Fruit fly (Drosophila melanogaster): Measurements from ENCODE around the gene Dyro.

Gene Dyro

DNA sequence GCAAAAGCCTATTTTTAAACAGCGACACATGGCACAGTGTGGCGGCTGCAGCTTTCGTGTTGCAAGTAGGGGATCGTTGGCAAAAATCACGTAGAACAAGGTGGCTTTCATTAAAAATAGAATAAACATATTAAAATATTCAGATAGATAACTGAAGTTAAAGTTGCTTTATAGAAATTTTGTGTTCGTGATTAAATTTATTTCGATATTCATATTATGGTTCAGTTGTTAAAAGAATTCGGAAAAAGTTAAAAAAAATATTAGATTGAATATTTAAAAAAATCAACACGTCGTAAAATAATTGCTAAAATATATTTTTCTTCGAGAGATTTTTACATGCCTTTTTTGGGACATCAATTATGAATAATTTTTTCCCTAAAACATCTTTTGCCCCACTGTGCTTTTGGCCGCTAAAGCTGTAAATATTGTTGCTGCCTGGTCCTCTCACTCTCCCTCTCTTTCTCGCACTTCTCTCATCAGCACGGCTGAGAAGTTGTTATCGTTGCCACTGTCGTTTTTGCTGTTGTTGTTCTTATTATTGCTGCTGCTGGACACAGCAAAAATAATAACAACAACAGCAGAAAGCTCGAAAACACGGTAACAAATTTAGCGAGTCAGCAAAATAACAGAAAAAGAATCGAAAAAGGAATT, 556 bp upstream of the Dyro start (continued):
- TF ChIP-seq sima (GFP tag; optimal IDR thresholded peaks at IDR 0.05): no peak
- TF ChIP-seq CG10979 (tag; optimal IDR thresholded peaks at IDR 0.05): peak; percentile 93
- TF ChIP-seq CG10267 (tag; optimal IDR thresholded peaks at IDR 0.05): peak; percentile 84
- peak; percentile 74 for TF ChIP-seq ttk (GFP tag; IDR thresholded peaks at IDR 0.05)
- no peak for TF ChIP-seq CkIIα-i1 (GFP tag; IDR thresholded peaks at IDR 0.05)
- TF ChIP-seq CG7839 (tag; optimal IDR thresholded peaks at IDR 0.05): peak; percentile 94
- TF ChIP-seq Deaf1 (tag; optimal IDR thresholded peaks at IDR 0.05): no peak
- TF ChIP-seq CG14965 (GFP tag; optimal IDR thresholded peaks at IDR 0.05; ENCODE audit: borderline replicate concordance): no peak
- TF ChIP-seq CG11247 (GFP tag; IDR thresholded peaks at IDR 0.05): peak; percentile 75
- peak; percentile 43 for TF ChIP-seq CG15696 (tag; optimal IDR thresholded peaks at IDR 0.05)
- TF ChIP-seq CG17612 (GFP tag; IDR thresholded peaks at IDR 0.05): no peak
- TF ChIP-seq CG2202 (tag; optimal IDR thresholded peaks at IDR 0.05): peak; percentile 69
- TF ChIP-seq CG7372 (GFP tag; IDR thresholded peaks at IDR 0.05): peak; percentile 79
- TF ChIP-seq CG6765 (GFP tag; optimal IDR thresholded peaks at IDR 0.05): peak; percentile 91
- peak in 1 of 2 experiments; percentile 94 for TF ChIP-seq eve (GFP tag; optimal IDR thresholded peaks at IDR 0.05)
- TF ChIP-seq CG7928 (GFP tag; optimal IDR thresholded peaks at IDR 0.05): peak; percentile 31
- TF ChIP-seq CG16815 (GFP tag; optimal IDR thresholded peaks at IDR 0.05): peak; percentile 90
- no peak for TF ChIP-seq yki (optimal IDR thresholded peaks at IDR 0.05)
- TF ChIP-seq Pdp1 (GFP tag; optimal IDR thresholded peaks at IDR 0.05): peak; percentile 57 to 85
- TF ChIP-seq gce (GFP tag; IDR thresholded peaks at IDR 0.05): peak; percentile 53; the same call in 1 of the 3 replicates
- TF ChIP-seq Nf-YC (tag; optimal IDR thresholded peaks at IDR 0.05): peak; percentile 79
- TF ChIP-seq CG1647 (GFP tag; optimal IDR thresholded peaks at IDR 0.05): peak; percentile 37
- peak; percentile 72 for TF ChIP-seq CG3847 (GFP tag; IDR thresholded peaks at IDR 0.05)
- TF ChIP-seq Six4 (GFP tag; optimal IDR thresholded peaks at IDR 0.05): peak; percentile 87
- peak; percentile 71 for TF ChIP-seq Spps (tag; optimal IDR thresholded peaks at IDR 0.05)
- TF ChIP-seq CG6254 (GFP tag; optimal IDR thresholded peaks at IDR 0.05): peak; percentile 85
- no peak; the same call in 1 of the 2 replicates for TF ChIP-seq Dip2 (GFP tag; IDR thresholded peaks at IDR 0.05)
- peak; percentile 90 for TF ChIP-seq org-1 (GFP tag; optimal IDR thresholded peaks at IDR 0.05)
- TF ChIP-seq Hey (tag; optimal IDR thresholded peaks at IDR 0.05): no peak
- TF ChIP-seq CG2889 (GFP tag; IDR thresholded peaks at IDR 0.05): peak; percentile 21; the same call in 1 of the 3 replicates
- no peak for TF ChIP-seq h (optimal IDR thresholded peaks at IDR 0.05)
- peak; percentile 93 for TF ChIP-seq grau (tag; optimal IDR thresholded peaks at IDR 0.05)
- no peak for TF ChIP-seq Tbp (GFP tag; optimal IDR thresholded peaks at IDR 0.05)
- TF ChIP-seq tna (GFP tag; IDR thresholded peaks at IDR 0.05; ENCODE audit: partially characterized antibody): no peak
- TF ChIP-seq jumu (GFP tag; optimal IDR thresholded peaks at IDR 0.05): peak; percentile 68
- TF ChIP-seq tap (tag; optimal IDR thresholded peaks at IDR 0.05): peak; percentile 76
- TF ChIP-seq slou (GFP tag; optimal IDR thresholded peaks at IDR 0.05): peak; percentile 53
- TF ChIP-seq ap (GFP tag; IDR thresholded peaks at IDR 0.05): peak; percentile 55
- 0 out of 2 replicates have a peak, but pooled peaks have one; percentile 28 for TF ChIP-seq aop (GFP tag; IDR thresholded peaks at IDR 0.05)
- TF ChIP-seq CG11085 (GFP tag; IDR thresholded peaks at IDR 0.05): peak; percentile 32; the same call in 1 of the 2 replicates
- TF ChIP-seq Hsf (GFP tag; optimal IDR thresholded peaks at IDR 0.05): peak; percentile 85
- no peak for TF ChIP-seq wdn (GFP tag; IDR thresholded peaks at IDR 0.05)
- peak; percentile 65; the same call in 1 of the 2 replicates for TF ChIP-seq danr (GFP tag; IDR thresholded peaks at IDR 0.05)
- TF ChIP-seq bcd (GFP tag; optimal IDR thresholded peaks at IDR 0.05): peak; percentile 94
- TF ChIP-seq bbx (GFP tag; IDR thresholded peaks at IDR 0.05; ENCODE audit: partially characterized antibody): no peak
- TF ChIP-seq chinmo (GFP tag; IDR thresholded peaks at IDR 0.05; ENCODE audit: partially characterized antibody): peak; percentile 67; the same call in 1 of the 4 replicates
- TF ChIP-seq CG6654 (GFP tag; optimal IDR thresholded peaks at IDR 0.05): peak; percentile 84
- peak; percentile 75 for TF ChIP-seq E2f1 (GFP tag; IDR thresholded peaks at IDR 0.05)
- TF ChIP-seq CG7357 (GFP tag; IDR thresholded peaks at IDR 0.05): peak; percentile 70; the same call in 2 of the 3 replicates
- TF ChIP-seq CG3726 (GFP tag; IDR thresholded peaks at IDR 0.05): peak; percentile 48; the same call in 1 of the 3 replicates
- peak; percentile 83 for TF ChIP-seq D19A (tag; optimal IDR thresholded peaks at IDR 0.05)

Measured in whole organism, embryonic.